Fruit fly (Drosophila melanogaster): ENCODE measurements around the gene Ccdc85.

- TF ChIP-seq vvl (GFP tag; IDR thresholded peaks at IDR 0.05) = no peak
- TF ChIP-seq CG2889 (GFP tag; IDR thresholded peaks at IDR 0.05) = no peak
- no peak for TF ChIP-seq Hsf (GFP tag; optimal IDR thresholded peaks at IDR 0.05)
- no peak for TF ChIP-seq CG7963 (GFP tag; IDR thresholded peaks at IDR 0.05; ENCODE audit: partially characterized antibody)
- no peak for TF ChIP-seq Atf-2 (GFP tag; optimal IDR thresholded peaks at IDR 0.05)
- TF ChIP-seq E2f2 (GFP tag; IDR thresholded peaks at IDR 0.05) = no peak
- TF ChIP-seq CG17186 (GFP tag; optimal IDR thresholded peaks at IDR 0.05) = no peak
- TF ChIP-seq CG6791 (GFP tag; IDR thresholded peaks at IDR 0.05; ENCODE audit: partially characterized antibody) = no peak
- TF ChIP-seq klu (GFP tag; IDR thresholded peaks at IDR 0.05) = no peak
- no peak for TF ChIP-seq Hey (tag; optimal IDR thresholded peaks at IDR 0.05)
- no peak for TF ChIP-seq sob (GFP tag; IDR thresholded peaks at IDR 0.05)
Observed at dm6 chr2L:2993702-2994101, 5.4 kb upstream of the Ccdc85 start.

Measured in whole organism, embryonic.